Worm (Caenorhabditis elegans) whole organism, midembryonic: ENCODE measurements around the gene F40H3.2.

Experiments
- cog-1 ChIP-seq: sonication (generic microtip); optimal IDR thresholded peaks from 2 replicates; lab custom pipeline; 2016; ENCODE audit warnings: missing genetic modification characterization, missing compliant biosample characterization
- flt-1 ChIP-seq: fragments of 200-800 bp; sonication (Bioruptor generic); IDR thresholded peaks from 2 replicates; pipeline ENCODE4 v1.3.6; 2022; ENCODE audit warnings: missing genetic modification characterization, missing compliant biosample characterization
- klf-2 ChIP-seq: fragments of 200-800 bp; sonication (Bioruptor generic); conservative IDR thresholded peaks from 2 replicates; pipeline ENCODE4 v1.3.6; 2022; ENCODE audit warnings: missing genetic modification reagents, missing genetic modification characterization, missing compliant biosample characterization
- med-1 ChIP-seq: sonication (generic microtip); optimal IDR thresholded peaks from 2 replicates; lab custom pipeline; 2017; ENCODE audit warnings: missing genetic modification characterization, mild to moderate bottlenecking, missing compliant biosample characterization, antibody characterized with exemption, missing genetic modification reagents; ENCODE audit not compliant: insufficient read depth
- ref-1 ChIP-seq: fragments of 200-800 bp; sonication (Bioruptor generic); conservative IDR thresholded peaks from 2 replicates; pipeline ENCODE4 v1.3.6; 2022; ENCODE audit warnings: missing genetic modification reagents, missing genetic modification characterization, missing compliant biosample characterization
- tab-1 ChIP-seq: fragments of 200-800 bp; sonication (Bioruptor generic); IDR thresholded peaks from 2 replicates; pipeline ENCODE4 v1.3.6; 2022; ENCODE audit warnings: missing genetic modification characterization, missing compliant biosample characterization
- ztf-23 ChIP-seq: fragments of 200-800 bp; sonication (Bioruptor generic); IDR thresholded peaks from 2 replicates; pipeline ENCODE4 v1.3.6; 2022; ENCODE audit warnings: missing genetic modification reagents, missing genetic modification characterization, missing compliant biosample characterization
- ztf-29 ChIP-seq: fragments of 200-800 bp; sonication (Bioruptor generic); IDR thresholded peaks from 2 replicates; pipeline ENCODE4 v1.3.6; 2022; ENCODE audit warnings: missing genetic modification reagents, missing genetic modification characterization, missing compliant biosample characterization

DNA sequence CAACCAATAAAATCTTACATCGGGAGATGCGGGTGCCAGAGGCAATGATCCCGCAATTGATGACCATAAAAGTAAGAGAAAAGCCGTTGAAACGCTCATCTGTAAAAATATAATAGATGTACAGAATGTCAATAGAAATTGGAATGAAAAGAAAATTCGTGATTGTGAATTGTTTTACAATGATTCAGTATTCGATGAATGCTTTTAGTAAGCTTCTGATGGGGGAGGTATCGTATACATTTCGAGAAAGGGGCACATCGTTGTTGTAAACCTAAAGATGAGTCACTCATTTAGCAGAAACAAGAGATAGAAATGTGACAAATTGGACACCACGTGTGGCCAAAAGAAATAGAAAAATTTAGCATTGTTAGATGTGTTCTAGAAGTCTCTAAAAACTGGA lies 49.1 kb downstream of the F40H3.2 start, which contains the start of gene C30B5.6:
- TF ChIP-seq flt-1 (GFP tag; lab: Robert Waterston, UW) (no peak), med-1 (no peak), cog-1 (tag; lab: Kevin White, UChicago) (no peak), klf-2 (GFP tag; lab: Robert Waterston, UW) (no peak), ztf-23 (no peak), ztf-29 (no peak), tab-1 (GFP tag; lab: Robert Waterston, UW) (no peak), ref-1 (GFP tag; lab: Robert Waterston, UW) (no peak)
